Worm (Caenorhabditis elegans) whole organism, L4 larva: Measurements from ENCODE around the gene T21D12.12.

Experiments used
- F10B5.3 ChIP-seq: sonication (generic microtip); optimal IDR thresholded peaks from 2 replicates; lab custom pipeline; 2016; ENCODE audit warnings: mild to moderate bottlenecking, missing genetic modification characterization, missing compliant biosample characterization
- F37D6.2 ChIP-seq: sonication (generic microtip); optimal IDR thresholded peaks from 2 replicates; lab custom pipeline; 2016; ENCODE audit warnings: mild to moderate bottlenecking, missing genetic modification characterization, missing compliant biosample characterization
- T20F7.1 ChIP-seq: fragments of 200-800 bp; sonication (Bioruptor generic); optimal IDR thresholded peaks from 2 replicates; lab custom pipeline; 2018; ENCODE audit warnings: mild to moderate bottlenecking, missing genetic modification characterization, missing compliant biosample characterization
- Y105C5A.15 ChIP-seq: fragments of 200-800 bp; sonication (Bioruptor generic); IDR thresholded peaks from 2 replicates; pipeline ENCODE4 v1.3.6; 2022; ENCODE audit warnings: missing genetic modification characterization, missing compliant biosample characterization
- Y5F2A.4 ChIP-seq: fragments of 200-800 bp; sonication (Bioruptor generic); optimal IDR thresholded peaks from 2 replicates; lab custom pipeline; 2018; ENCODE audit warnings: mild to moderate bottlenecking, missing genetic modification characterization, missing compliant biosample characterization
- aha-1 ChIP-seq: fragments of 150-350 bp; peaks from one replicate; lab custom pipeline; 2014; ENCODE audit warnings: missing biosample characterization, missing genetic modification characterization
- ama-1 ChIP-seq: fragments of 150-350 bp; optimal IDR thresholded peaks from 2 replicates; lab custom pipeline; 2014; ENCODE audit warnings: inconsistent platforms, mixed read lengths
- attf-4 ChIP-seq: sonication (generic microtip); optimal IDR thresholded peaks from 3 replicates; lab custom pipeline; 2017; ENCODE audit warnings: missing biosample characterization, missing genetic modification characterization
- ceh-28 ChIP-seq: fragments of 150-350 bp; optimal IDR thresholded peaks from 2 replicates; lab custom pipeline; 2014; ENCODE audit warnings: missing biosample characterization, missing genetic modification reagents, missing genetic modification characterization
- ceh-44 ChIP-seq: fragments of 200-800 bp; sonication (Bioruptor generic); IDR thresholded peaks from 2 replicates; pipeline ENCODE4 v1.3.6; 2022; ENCODE audit warnings: missing genetic modification reagents, missing genetic modification characterization, missing compliant biosample characterization
- ceh-62 ChIP-seq: sonication (generic microtip); optimal IDR thresholded peaks from 2 replicates; lab custom pipeline; 2017; ENCODE audit warnings: missing biosample characterization, missing genetic modification characterization
- cey-2 ChIP-seq: sonication (generic microtip); optimal IDR thresholded peaks from 3 replicates; lab custom pipeline; 2017; ENCODE audit warnings: missing genetic modification characterization, mild to moderate bottlenecking, missing compliant biosample characterization, antibody characterized with exemption, borderline replicate concordance; ENCODE audit not compliant: insufficient read depth
- ctbp-1 ChIP-seq: fragments of 200-800 bp; sonication (Bioruptor generic); IDR thresholded peaks from 2 replicates; pipeline ENCODE4 v1.3.6; 2022; ENCODE audit warnings: missing genetic modification reagents, missing genetic modification characterization, missing compliant biosample characterization
- dmd-6 ChIP-seq: fragments of 200-800 bp; sonication (Bioruptor generic); IDR thresholded peaks from 2 replicates; pipeline ENCODE4 v1.3.6; 2022; ENCODE audit warnings: missing genetic modification reagents, missing genetic modification characterization, missing compliant biosample characterization
- dmd-9 ChIP-seq: fragments of 200-800 bp; sonication (Bioruptor generic); IDR thresholded peaks from 2 replicates; pipeline ENCODE4 v1.3.6; 2022; ENCODE audit warnings: missing genetic modification reagents, missing genetic modification characterization, missing compliant biosample characterization
- egl-27 ChIP-seq: sonication (generic microtip); optimal IDR thresholded peaks from 3 replicates; lab custom pipeline; 2017; ENCODE audit warnings: missing biosample characterization, missing genetic modification reagents, missing genetic modification characterization
- egl-43 ChIP-seq: fragments of 200-800 bp; sonication (Bioruptor generic); IDR thresholded peaks from 2 replicates; pipeline ENCODE4 v1.3.6; 2022; ENCODE audit warnings: missing genetic modification reagents, missing genetic modification characterization, missing compliant biosample characterization
- fos-1 ChIP-seq: fragments of 150-350 bp; optimal IDR thresholded peaks from 2 replicates; lab custom pipeline; 2014; ENCODE audit warnings: missing biosample characterization, missing genetic modification characterization
- gei-8 ChIP-seq: fragments of 200-800 bp; sonication (Bioruptor generic); optimal IDR thresholded peaks from 2 replicates; lab custom pipeline; 2018; ENCODE audit warnings: mild to moderate bottlenecking, missing genetic modification characterization, missing compliant biosample characterization
- hif-1 ChIP-seq, 2 experiments: sonication (generic microtip); optimal IDR thresholded peaks; 2 replicates each; lab custom pipeline; 2016 to 2017; ENCODE audit warnings: missing compliant biosample characterization in 2 of 2, missing genetic modification characterization in 2 of 2, missing genetic modification reagents in 2 of 2, missing genotype in 2 of 2, mild to moderate bottlenecking in 1 of 2
- hmg-1.1 ChIP-seq: fragments of 200-800 bp; sonication (Bioruptor generic); IDR thresholded peaks from 2 replicates; pipeline ENCODE4 v1.3.6; 2022; ENCODE audit warnings: missing genetic modification reagents, missing genetic modification characterization, missing compliant biosample characterization
- jun-1 ChIP-seq: fragments of 150-350 bp; optimal IDR thresholded peaks from 2 replicates; lab custom pipeline; 2014; ENCODE audit warnings: missing biosample characterization, missing genetic modification reagents, missing genetic modification characterization
- lim-7 ChIP-seq: fragments of 200-800 bp; sonication (Bioruptor generic); IDR thresholded peaks from 2 replicates; pipeline ENCODE4 v1.3.6; 2022; ENCODE audit warnings: missing genetic modification characterization, missing compliant biosample characterization
- lin-1 ChIP-seq: fragments of 200-800 bp; sonication (Bioruptor generic); IDR thresholded peaks from 2 replicates; pipeline ENCODE4 v1.3.6; 2022; ENCODE audit warnings: missing genetic modification reagents, missing genetic modification characterization, missing compliant biosample characterization
- lin-15B ChIP-seq: fragments of 150-350 bp; sonication (generic microtip); optimal IDR thresholded peaks from 3 replicates; lab custom pipeline; 2014; ENCODE audit warnings: missing biosample characterization, missing genetic modification characterization
- lin-29 ChIP-seq: fragments of 200-800 bp; sonication (Bioruptor generic); IDR thresholded peaks from 2 replicates; pipeline ENCODE4 v1.3.6; 2022; ENCODE audit warnings: missing genetic modification reagents, missing genetic modification characterization, missing compliant biosample characterization
- lin-38 ChIP-seq: fragments of 200-800 bp; sonication (Bioruptor generic); IDR thresholded peaks from 2 replicates; pipeline ENCODE4 v1.3.6; 2022; ENCODE audit warnings: missing genetic modification reagents, missing genetic modification characterization, missing compliant biosample characterization
- lir-3 ChIP-seq: sonication (generic microtip); optimal IDR thresholded peaks from 2 replicates; lab custom pipeline; 2016; ENCODE audit warnings: mild to moderate bottlenecking, missing genetic modification characterization, missing compliant biosample characterization
- madf-5 ChIP-seq, 2 experiments: fragments of 200-800 bp; sonication (Bioruptor generic); IDR thresholded peaks; 2 replicates each; pipeline ENCODE4 v1.3.6; 2022; ENCODE audit warnings: missing compliant biosample characterization in 2 of 2, missing genetic modification characterization in 2 of 2
- madf-9 ChIP-seq: fragments of 200-800 bp; sonication (Bioruptor generic); conservative IDR thresholded peaks from 2 replicates; pipeline ENCODE4 v1.3.6; 2022; ENCODE audit warnings: missing genetic modification reagents, missing genetic modification characterization, missing compliant biosample characterization
- mdl-1 ChIP-seq, 2 experiments: fragments of 150-350 bp in 1 of 2; sonication (generic microtip) in 1 of 2; optimal IDR thresholded peaks; 2 replicates each; lab custom pipeline; 2014 to 2017; ENCODE audit warnings: missing biosample characterization in 2 of 2, missing genetic modification characterization in 2 of 2
- mdt-29 ChIP-seq: fragments of 200-800 bp; sonication (Bioruptor generic); IDR thresholded peaks from 2 replicates; pipeline ENCODE4 v1.3.6; 2022; ENCODE audit warnings: missing genetic modification reagents, missing genetic modification characterization, missing compliant biosample characterization
- mep-1 ChIP-seq: fragments of 150-350 bp; sonication (generic microtip); optimal IDR thresholded peaks from 3 replicates; lab custom pipeline; 2014; ENCODE audit warnings: missing biosample characterization, missing genetic modification characterization
- mxl-2 ChIP-seq: fragments of 200-800 bp; sonication (Bioruptor generic); conservative IDR thresholded peaks from 2 replicates; pipeline ENCODE4 v1.3.6; 2022; ENCODE audit warnings: missing genetic modification reagents, missing genetic modification characterization, missing compliant biosample characterization
- nhr-10 ChIP-seq: fragments of 150-350 bp; optimal IDR thresholded peaks from 2 replicates; lab custom pipeline; 2014; ENCODE audit warnings: missing biosample characterization, missing genetic modification characterization
- nhr-102 ChIP-seq: sonication (generic microtip); optimal IDR thresholded peaks from 2 replicates; lab custom pipeline; 2016; ENCODE audit warnings: mild to moderate bottlenecking, missing genetic modification characterization, moderate library complexity, missing compliant biosample characterization
- nhr-25 ChIP-seq: sonication (generic microtip); optimal IDR thresholded peaks from 2 replicates; lab custom pipeline; 2017; ENCODE audit warnings: missing genetic modification characterization, mild to moderate bottlenecking, missing compliant biosample characterization, antibody characterized with exemption, moderate library complexity, borderline replicate concordance; ENCODE audit not compliant: insufficient read depth
- nhr-28 ChIP-seq: fragments of 150-350 bp; optimal IDR thresholded peaks from 2 replicates; lab custom pipeline; 2014; ENCODE audit warnings: missing biosample characterization, missing genetic modification characterization
- nhr-77 ChIP-seq: fragments of 150-350 bp; optimal IDR thresholded peaks from 2 replicates; lab custom pipeline; 2014; ENCODE audit warnings: missing biosample characterization, missing genetic modification characterization
- pha-4 ChIP-seq, 2 experiments: fragments of 150-350 bp in 1 of 2; fragments of 200-800 bp in 1 of 2; sonication (Bioruptor generic) in 1 of 2; IDR thresholded peaks in 1 of 2; optimal IDR thresholded peaks in 1 of 2; 2 replicates each; pipeline versions ENCODE4 v1.3.6 to Lab custom; 2014 to 2022; ENCODE audit warnings: missing genetic modification characterization in 2 of 2, missing genetic modification reagents in 2 of 2, missing biosample characterization in 1 of 2, missing compliant biosample characterization in 1 of 2
- php-3 ChIP-seq: fragments of 200-800 bp; sonication (Bioruptor generic); IDR thresholded peaks from 2 replicates; pipeline ENCODE4 v1.3.6; 2022; ENCODE audit warnings: missing genetic modification reagents, missing genetic modification characterization, missing compliant biosample characterization
- rbr-2 ChIP-seq: sonication (generic microtip); optimal IDR thresholded peaks from 2 replicates; lab custom pipeline; 2016; ENCODE audit warnings: missing genotype, missing genetic modification characterization, missing compliant biosample characterization
- saeg-2 ChIP-seq: fragments of 200-800 bp; sonication (Bioruptor generic); IDR thresholded peaks from 2 replicates; pipeline ENCODE4 v1.3.6; 2022; ENCODE audit warnings: missing genetic modification reagents, missing genetic modification characterization, missing compliant biosample characterization
- sdz-12 ChIP-seq: fragments of 200-800 bp; sonication (Bioruptor generic); optimal IDR thresholded peaks from 2 replicates; lab custom pipeline; 2018; ENCODE audit warnings: mild to moderate bottlenecking, missing genetic modification characterization, missing compliant biosample characterization
- set-16 ChIP-seq: fragments of 200-800 bp; sonication (Bioruptor generic); IDR thresholded peaks from 2 replicates; pipeline ENCODE4 v1.3.6; 2022; ENCODE audit warnings: missing genetic modification reagents, missing genetic modification characterization, missing compliant biosample characterization
- snpc-1.2 ChIP-seq: fragments of 200-800 bp; sonication (Bioruptor generic); IDR thresholded peaks from 2 replicates; pipeline ENCODE4 v1.3.6; 2022; ENCODE audit warnings: missing genetic modification reagents, missing genetic modification characterization, missing compliant biosample characterization
- tag-97 ChIP-seq: fragments of 200-800 bp; sonication (Bioruptor generic); IDR thresholded peaks from 2 replicates; pipeline ENCODE4 v1.3.6; 2022; ENCODE audit warnings: missing genetic modification characterization, missing compliant biosample characterization
- unc-39 ChIP-seq: sonication (generic microtip); optimal IDR thresholded peaks from 2 replicates; lab custom pipeline; 2017; ENCODE audit warnings: missing biosample characterization, missing genetic modification characterization
- vab-7 ChIP-seq: fragments of 200-800 bp; sonication (Bioruptor generic); IDR thresholded peaks from 2 replicates; pipeline ENCODE4 v1.3.6; 2022; ENCODE audit warnings: missing genetic modification reagents, missing genetic modification characterization, missing compliant biosample characterization
- zfp-3 ChIP-seq: fragments of 200-800 bp; sonication (Bioruptor generic); conservative IDR thresholded peaks from 2 replicates; pipeline ENCODE4 v1.3.6; 2022; ENCODE audit warnings: missing genetic modification reagents, missing genetic modification characterization, missing compliant biosample characterization
- zip-2 ChIP-seq: fragments of 150-350 bp; optimal IDR thresholded peaks from 2 replicates; lab custom pipeline; 2014; ENCODE audit warnings: missing biosample characterization, missing genetic modification characterization

T21D12.12 gene

ce11 chrIV:274185-274584 lies 7.9 kb downstream of the T21D12.12 start, which contains the start of gene sma-10 (continued):
- no peak for TF ChIP-seq vab-7 (GFP tag; lab: Robert Waterston, UW)
- no peak for TF ChIP-seq madf-5 (GFP tag; IDR thresholded peaks at IDR 0.05; lab: Robert Waterston, UW)
- TF ChIP-seq hif-1 (tag; optimal IDR thresholded peaks at IDR 0.05; lab: Kevin White, UChicago), result peak in 1 of 2 experiments; percentile 29
- TF ChIP-seq ctbp-1 (GFP tag; lab: Robert Waterston, UW), result no peak
- no peak for TF ChIP-seq sdz-12 (GFP tag; lab: Kevin White, UChicago)
- no peak for TF ChIP-seq Y5F2A.4 (GFP tag; lab: Kevin White, UChicago)
- TF ChIP-seq gei-8 (GFP tag; lab: Kevin White, UChicago), result no peak
- peak; percentile 74 for TF ChIP-seq mep-1 (tag; lab: Kevin White, UChicago)
- TF ChIP-seq attf-4 (tag; lab: Kevin White, UChicago), result no peak
- peak; percentile 83 for TF ChIP-seq dmd-6 (GFP tag; lab: Robert Waterston, UW)
- no peak for TF ChIP-seq aha-1
- TF ChIP-seq jun-1 (tag; lab: Kevin White, UChicago), result no peak
- TF ChIP-seq ceh-44 (GFP tag; lab: Robert Waterston, UW), result no peak
- peak in 1 of 2 experiments; percentile 61 for TF ChIP-seq mdl-1 (tag; optimal IDR thresholded peaks at IDR 0.05; lab: Kevin White, UChicago)
- TF ChIP-seq Y105C5A.15 (GFP tag; lab: Robert Waterston, UW), result no peak
- TF ChIP-seq F37D6.2 (tag; lab: Kevin White, UChicago), result no peak
- no peak for TF ChIP-seq lin-29 (GFP tag; lab: Robert Waterston, UW)
- TF ChIP-seq egl-27, result no peak
- no peak for TF ChIP-seq lin-15B
- peak; percentile 38 for TF ChIP-seq cey-2 (tag; lab: Kevin White, UChicago)
- TF ChIP-seq mdt-29 (GFP tag; lab: Robert Waterston, UW), result no peak
- peak; percentile 92 for TF ChIP-seq nhr-77 (tag; lab: Kevin White, UChicago)
- TF ChIP-seq hmg-1.1 (GFP tag; lab: Robert Waterston, UW), result no peak
- TF ChIP-seq ama-1 (lab: Kevin White, UChicago), result no peak
- no peak for TF ChIP-seq F10B5.3 (tag; lab: Kevin White, UChicago)
- TF ChIP-seq madf-9 (GFP tag; lab: Robert Waterston, UW), result no peak
- TF ChIP-seq lin-38 (GFP tag; lab: Robert Waterston, UW), result peak; percentile 52
- no peak for TF ChIP-seq egl-43 (GFP tag; lab: Robert Waterston, UW)
- peak; percentile 78; the same call in 1 of the 2 replicates for TF ChIP-seq lin-1 (GFP tag; lab: Robert Waterston, UW)
- no peak for TF ChIP-seq nhr-25 (tag; lab: Kevin White, UChicago)
- TF ChIP-seq php-3 (GFP tag; lab: Robert Waterston, UW), result peak; percentile 89
- peak; percentile 54 for TF ChIP-seq T20F7.1 (GFP tag; lab: Kevin White, UChicago)
- TF ChIP-seq unc-39 (tag; lab: Kevin White, UChicago), result no peak
- no peak for TF ChIP-seq rbr-2
- TF ChIP-seq lim-7 (GFP tag; lab: Robert Waterston, UW), result no peak
- no peak for TF ChIP-seq lir-3 (tag; lab: Kevin White, UChicago)
- peak; percentile 65 for TF ChIP-seq pha-4 (GFP tag; IDR thresholded peaks at IDR 0.05; lab: Robert Waterston, UW)
- TF ChIP-seq pha-4 (tag; optimal IDR thresholded peaks at IDR 0.05; lab: Kevin White, UChicago), result no peak
- TF ChIP-seq ceh-28 (tag; lab: Kevin White, UChicago), result no peak
- TF ChIP-seq dmd-9 (GFP tag; lab: Robert Waterston, UW), result no peak
- no peak for TF ChIP-seq saeg-2
- TF ChIP-seq ceh-62 (tag; lab: Kevin White, UChicago), result no peak
- peak; percentile 92 for TF ChIP-seq nhr-28 (tag; lab: Kevin White, UChicago)
- no peak for TF ChIP-seq set-16 (GFP tag; lab: Robert Waterston, UW)
- TF ChIP-seq tag-97 (GFP tag; lab: Robert Waterston, UW), result no peak
- TF ChIP-seq nhr-10 (tag; lab: Kevin White, UChicago), result no peak
- TF ChIP-seq snpc-1.2 (GFP tag; lab: Robert Waterston, UW), result no peak
- TF ChIP-seq zfp-3 (GFP tag; lab: Robert Waterston, UW), result no peak
- no peak for TF ChIP-seq fos-1 (tag; lab: Kevin White, UChicago)
- peak; percentile 58 for TF ChIP-seq nhr-102
- no peak for TF ChIP-seq zip-2 (tag; lab: Kevin White, UChicago)
- no peak for TF ChIP-seq mxl-2 (GFP tag; lab: Robert Waterston, UW)
